Fruit fly (Drosophila melanogaster) whole organism, wandering third instar larva: ENCODE measurements around the gene Ip259.

Source experiments
- Abd-B ChIP-seq: fragments of >200 bp; optimal IDR thresholded peaks from 2 replicates; lab custom pipeline; 2017; ENCODE audit warnings: missing biosample characterization, missing genetic modification characterization
- CG32264 ChIP-seq: fragments of 200-800 bp; sonication (Bioruptor generic); optimal IDR thresholded peaks from 2 replicates; lab custom pipeline; 2016; ENCODE audit warnings: missing biosample characterization, missing genetic modification characterization
- CG9705 ChIP-seq: fragments of 200-800 bp; sonication (Bioruptor generic); optimal IDR thresholded peaks from 2 replicates; lab custom pipeline; 2018; ENCODE audit warnings: missing biosample characterization, mild to moderate bottlenecking, missing genetic modification characterization
- CrebA ChIP-seq: fragments of 200-800 bp; sonication (Bioruptor generic); optimal IDR thresholded peaks from 2 replicates; lab custom pipeline; 2016; ENCODE audit warnings: missing biosample characterization, mild to moderate bottlenecking, missing genetic modification characterization, borderline replicate concordance
- Dfd ChIP-seq: fragments of >200 bp; optimal IDR thresholded peaks from 2 replicates; lab custom pipeline; 2017; ENCODE audit warnings: missing biosample characterization, missing genetic modification characterization
- Dif ChIP-seq: fragments of 200-275, 200-300 bp; sonication (Bioruptor generic); optimal IDR thresholded peaks from 2 replicates; lab custom pipeline; 2018; ENCODE audit warnings: missing biosample characterization, missing genetic modification characterization; ENCODE audit not compliant: partially characterized antibody
- GATAd ChIP-seq: sonication (Bioruptor generic); optimal IDR thresholded peaks from 2 replicates; lab custom pipeline; 2016; ENCODE audit warnings: missing biosample characterization, missing genetic modification characterization
- HLH106 ChIP-seq: fragments of 200-800 bp; optimal IDR thresholded peaks from 3 replicates; lab custom pipeline; 2019; ENCODE audit warnings: missing biosample characterization, mild to moderate bottlenecking, missing genetic modification characterization, moderate library complexity
- Hnf4 ChIP-seq: fragments of 200-800 bp; sonication (Bioruptor generic); optimal IDR thresholded peaks from 2 replicates; lab custom pipeline; 2016; ENCODE audit warnings: missing biosample characterization, mild to moderate bottlenecking, missing genetic modification characterization
- Hr78 ChIP-seq: fragments of >200 bp; optimal IDR thresholded peaks from 2 replicates; lab custom pipeline; 2017; ENCODE audit warnings: missing biosample characterization, missing genetic modification characterization
- Hr83 ChIP-seq: fragments of 200-300 bp; sonication (Bioruptor generic); optimal IDR thresholded peaks from 2 replicates; lab custom pipeline; 2016; ENCODE audit warnings: missing biosample characterization, mild to moderate bottlenecking, missing genetic modification characterization, moderate library complexity; ENCODE audit not compliant: poor library complexity, severe bottlenecking
- Jra ChIP-seq: sonication (Bioruptor generic); optimal IDR thresholded peaks from 2 replicates; lab custom pipeline; 2016; ENCODE audit warnings: missing biosample characterization, missing genetic modification characterization
- Mio ChIP-seq: sonication (Bioruptor generic); optimal IDR thresholded peaks from 2 replicates; lab custom pipeline; 2016; ENCODE audit warnings: missing biosample characterization, missing genetic modification characterization
- Myc ChIP-seq: fragments of >200 bp; optimal IDR thresholded peaks from 2 replicates; lab custom pipeline; 2017
- N ChIP-seq: fragments of >200 bp; optimal IDR thresholded peaks from 2 replicates; lab custom pipeline; 2018; ENCODE audit warnings: missing biosample characterization, missing external identifiers, missing genetic modification characterization
- OdsH ChIP-seq: fragments of 200-800 bp; sonication (Bioruptor generic); optimal IDR thresholded peaks from 2 replicates; lab custom pipeline; 2016; ENCODE audit warnings: missing biosample characterization, mild to moderate bottlenecking, missing genetic modification characterization
- Rel ChIP-seq, 2 experiments: fragments of 200-800 bp; sonication (Bioruptor generic) in 1 of 2; optimal IDR thresholded peaks; 2 replicates in 1 of 2; 3 replicates in 1 of 2; lab custom pipeline; 2016 to 2019; ENCODE audit warnings: mild to moderate bottlenecking in 2 of 2, missing biosample characterization in 2 of 2, missing genetic modification characterization in 2 of 2, moderate library complexity in 1 of 2
- Sp1 ChIP-seq: fragments of 200-800 bp; sonication (Bioruptor generic); optimal IDR thresholded peaks from 3 replicates; lab custom pipeline; 2019; ENCODE audit warnings: missing biosample characterization, mild to moderate bottlenecking, missing genetic modification characterization, moderate library complexity
- Vsx2 ChIP-seq: fragments of 200-300, 225-300 bp; sonication (Bioruptor generic); optimal IDR thresholded peaks from 2 replicates; lab custom pipeline; 2018; ENCODE audit warnings: missing biosample characterization, missing genetic modification characterization; ENCODE audit not compliant: partially characterized antibody
- br ChIP-seq: fragments of 200-800 bp; sonication (Bioruptor generic); optimal IDR thresholded peaks from 2 replicates; lab custom pipeline; 2016; ENCODE audit warnings: missing biosample characterization, missing genetic modification characterization
- brk ChIP-seq: fragments of 200-800 bp; sonication (Bioruptor generic); optimal IDR thresholded peaks from 2 replicates; lab custom pipeline; 2016; ENCODE audit warnings: missing biosample characterization, mild to moderate bottlenecking, missing genetic modification characterization
- dl ChIP-seq, 2 experiments: fragments of 175-275, 200-275 bp in 1 of 2; fragments of 200-275 bp in 1 of 2; sonication (Bioruptor generic); optimal IDR thresholded peaks; lab custom pipeline; 2018; ENCODE audit warnings: mild to moderate bottlenecking in 2 of 2, missing biosample characterization in 2 of 2, missing genetic modification characterization in 2 of 2, moderate library complexity in 2 of 2; ENCODE audit not compliant: partially characterized antibody in 2 of 2, insufficient read depth in 1 of 2
- dmrt93B ChIP-seq: fragments of 200-800 bp; sonication (Bioruptor generic); optimal IDR thresholded peaks from 2 replicates; lab custom pipeline; 2018; ENCODE audit warnings: missing biosample characterization, mild to moderate bottlenecking, missing genetic modification characterization
- dsf ChIP-seq: sonication (Bioruptor generic); optimal IDR thresholded peaks from 2 replicates; lab custom pipeline; 2016; ENCODE audit warnings: missing biosample characterization, missing genetic modification characterization, borderline replicate concordance
- ey ChIP-seq: fragments of 200-800 bp; sonication (Bioruptor generic); optimal IDR thresholded peaks from 2 replicates; lab custom pipeline; 2016; ENCODE audit warnings: missing biosample characterization, missing genetic modification characterization
- foxo ChIP-seq, 2 experiments: fragments of 200-800 bp; sonication (Bioruptor generic); optimal IDR thresholded peaks; 2 replicates in 1 of 2; 3 replicates in 1 of 2; lab custom pipeline; 2016 to 2017; ENCODE audit warnings: missing biosample characterization in 2 of 2, missing genetic modification characterization in 2 of 2
- fru ChIP-seq: fragments of 200-800 bp; sonication (Bioruptor generic); optimal IDR thresholded peaks from 3 replicates; lab custom pipeline; 2016; ENCODE audit warnings: missing biosample characterization, mild to moderate bottlenecking, missing genetic modification characterization
- h ChIP-seq: fragments of 200-800 bp; sonication (Bioruptor generic); optimal IDR thresholded peaks from 3 replicates; lab custom pipeline; 2016; ENCODE audit warnings: missing biosample characterization, mild to moderate bottlenecking, missing genetic modification characterization
- jim ChIP-seq: fragments of 175-275, 200-325 bp; sonication (Bioruptor generic); optimal IDR thresholded peaks from 2 replicates; lab custom pipeline; 2016; ENCODE audit warnings: missing biosample characterization, mild to moderate bottlenecking, missing genetic modification characterization
- lola ChIP-seq: fragments of >200 bp; optimal IDR thresholded peaks from 2 replicates; lab custom pipeline; 2017; ENCODE audit warnings: missing biosample characterization, missing genetic modification characterization
- pan ChIP-seq: fragments of >200 bp; optimal IDR thresholded peaks from 2 replicates; lab custom pipeline; 2017
- psq ChIP-seq: fragments of 200-800 bp; sonication (Bioruptor generic); optimal IDR thresholded peaks from 3 replicates; lab custom pipeline; 2017; ENCODE audit warnings: missing biosample characterization, mild to moderate bottlenecking, missing genetic modification characterization, moderate library complexity
- rgr ChIP-seq: fragments of 200-800 bp; sonication (Bioruptor generic); optimal IDR thresholded peaks from 3 replicates; lab custom pipeline; 2016; ENCODE audit warnings: missing biosample characterization, mild to moderate bottlenecking, missing genetic modification characterization
- sage ChIP-seq: fragments of 200-800 bp; sonication (Bioruptor generic); optimal IDR thresholded peaks from 2 replicates; lab custom pipeline; 2016; ENCODE audit warnings: missing biosample characterization, mild to moderate bottlenecking, missing genetic modification characterization
- sv ChIP-seq: fragments of 200-800 bp; sonication (Bioruptor generic); optimal IDR thresholded peaks from 3 replicates; lab custom pipeline; 2016; ENCODE audit warnings: missing biosample characterization, missing genetic modification characterization
- tai ChIP-seq: sonication (Bioruptor generic); optimal IDR thresholded peaks from 2 replicates; lab custom pipeline; 2016; ENCODE audit warnings: missing biosample characterization, missing genetic modification characterization
- usp ChIP-seq: fragments of >200 bp; optimal IDR thresholded peaks from 2 replicates; lab custom pipeline; 2017; ENCODE audit warnings: missing biosample characterization, missing genetic modification characterization
- woc ChIP-seq: sonication (Bioruptor generic); optimal IDR thresholded peaks from 2 replicates; lab custom pipeline; 2016; ENCODE audit warnings: missing biosample characterization, mild to moderate bottlenecking, missing genetic modification characterization

Gene Ip259

DNA sequence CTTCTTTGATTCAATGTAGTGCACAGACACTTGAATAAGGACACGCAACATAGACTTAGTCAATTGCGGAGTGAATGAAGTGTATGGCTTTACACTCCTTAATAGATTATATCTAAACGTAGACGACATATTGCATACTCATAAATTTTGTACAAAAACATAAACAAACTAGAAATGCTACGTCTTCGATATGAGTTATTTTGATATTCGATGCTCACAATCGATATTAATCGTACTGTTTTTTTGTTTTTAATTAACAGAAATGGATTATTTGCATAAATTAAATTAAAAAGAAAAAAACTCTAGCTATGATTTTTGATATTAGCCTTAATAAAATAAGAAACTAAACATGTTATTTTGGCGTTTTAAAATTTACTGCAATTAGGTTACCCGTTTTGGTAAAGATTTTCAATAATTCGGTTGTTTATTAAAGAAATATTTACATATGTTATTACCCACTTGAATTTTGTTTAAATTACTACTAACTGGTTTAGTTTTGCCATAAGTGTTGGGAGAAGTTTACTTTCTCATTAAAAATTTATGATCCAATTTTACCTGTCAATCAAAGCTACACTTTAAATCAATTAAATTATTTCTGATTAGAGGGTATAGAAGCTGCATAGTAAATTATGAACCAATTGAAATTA is 3.0 kb upstream of the Ip259 start, which contains the start of the genes CG17768, LSm-4 and Ir31a:
Gene CG17768 (minus strand): TSS at position 196 of the 647 bp plus-strand sequence.
Gene LSm-4 (minus strand): TSS at position 196 of the 647 bp plus-strand sequence.
Gene Ir31a (plus strand): TSS at position 558 of the 647 bp plus-strand sequence.
- TF ChIP-seq foxo (GFP tag; optimal IDR thresholded peaks at IDR 0.05; lab: Kevin White, UChicago), result no peak
- TF ChIP-seq woc (GFP tag; lab: Kevin White, UChicago), result peak; percentile 7

DNA sequence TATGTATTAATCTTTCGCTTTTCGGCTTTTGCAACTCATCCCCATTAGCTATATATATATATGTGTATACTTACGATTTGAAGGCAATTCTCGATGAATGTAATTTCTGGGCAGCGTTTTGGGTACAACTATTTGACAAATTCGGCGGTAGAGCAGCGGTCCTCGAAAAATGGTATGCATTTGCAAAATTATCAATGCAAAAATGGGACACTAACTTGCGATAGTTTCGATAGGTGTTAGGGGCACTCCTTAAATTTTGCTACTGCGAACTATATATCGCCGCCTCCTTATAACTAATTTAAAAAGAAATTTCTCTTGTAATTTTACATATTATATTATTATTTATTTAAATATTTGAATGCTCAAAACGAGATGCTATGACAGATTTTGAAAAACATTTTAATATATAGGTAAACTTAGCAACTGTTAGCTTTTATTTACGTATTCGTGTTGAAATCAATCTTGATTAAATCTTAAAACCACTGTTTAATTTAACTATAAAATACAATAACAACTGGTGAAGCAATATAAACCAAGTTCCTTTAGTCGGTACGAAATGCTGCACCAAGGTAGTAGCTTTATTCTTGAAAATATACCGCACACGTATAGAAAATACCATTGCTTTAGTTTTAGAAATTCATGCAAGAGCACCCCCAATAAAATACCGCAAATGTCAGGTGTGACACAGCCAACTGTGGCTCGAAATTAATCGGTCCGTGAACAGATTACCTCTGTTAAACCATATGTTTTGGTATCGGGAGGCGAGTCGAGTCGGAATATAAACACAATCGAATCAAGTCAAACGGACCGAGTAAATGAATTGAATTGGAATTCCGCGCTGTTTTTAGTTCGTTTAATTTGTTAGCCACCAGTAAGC is 5.3 kb downstream of the Ip259 start, which contains the start of the genes CG5355 and Klp31E:
Gene CG5355 (minus strand): TSS at position 213 of the 877 bp plus-strand sequence.
Gene Klp31E (plus strand): TSS at position 767 of the 877 bp plus-strand sequence.
- TF ChIP-seq pan (no peak), rgr (GFP tag; lab: Kevin White, UChicago) (no peak), lola (GFP tag; lab: Kevin White, UChicago) (no peak), CrebA (GFP tag; lab: Kevin White, UChicago) (no peak), CG32264 (peak; percentile 28), Jra (no peak), br (GFP tag; lab: Kevin White, UChicago) (no peak), psq (peak; percentile 63), dsf (no peak), jim (no peak), Hnf4 (GFP tag; lab: Kevin White, UChicago) (peak; percentile 21), Myc (lab: Kevin White, UChicago) (no peak), Mio (no peak), sage (GFP tag; lab: Kevin White, UChicago) (no peak), Abd-B (no peak), Rel (GFP tag; optimal IDR thresholded peaks at IDR 0.05; lab: Kevin White, UChicago) (no peak), Rel (tag; optimal IDR thresholded peaks at IDR 0.05; lab: Kevin White, UChicago) (no peak), foxo (GFP tag; optimal IDR thresholded peaks at IDR 0.05; lab: Kevin White, UChicago) (no peak), Dfd (GFP tag; lab: Kevin White, UChicago) (no peak), Hr78 (GFP tag; lab: Kevin White, UChicago) (no peak), Dif (no peak), OdsH (peak; percentile 5), tai (GFP tag; lab: Kevin White, UChicago) (peak; percentile 5), sv (GFP tag; lab: Kevin White, UChicago) (no peak), fru (GFP tag; lab: Kevin White, UChicago) (no peak), woc (GFP tag; lab: Kevin White, UChicago) (peak; percentile 53), Vsx2 (GFP tag; lab: Kevin White, UChicago) (no peak), dl (GFP tag; optimal IDR thresholded peaks at IDR 0.05; lab: Kevin White, UChicago; ENCODE audit: insufficient read depth in 1 of 2, partially characterized antibody in 2 of 2) (no peak), Hr83 (GFP tag; lab: Kevin White, UChicago) (peak; percentile 49), brk (GFP tag; lab: Kevin White, UChicago) (no peak), h (GFP tag; lab: Kevin White, UChicago) (no peak), Sp1 (GFP tag; lab: Kevin White, UChicago) (peak; percentile 61), GATAd (GFP tag; lab: Kevin White, UChicago) (no peak), dmrt93B (GFP tag; lab: Kevin White, UChicago) (no peak), N (GFP tag; lab: Kevin White, UChicago) (no peak), HLH106 (peak; percentile 75), usp (GFP tag; lab: Kevin White, UChicago) (no peak), ey (GFP tag; lab: Kevin White, UChicago) (peak; percentile 41), CG9705 (peak; percentile 44)
